Fruit fly (Drosophila melanogaster) ovary, adult (tissue): ENCODE data around the gene Uba4.
A peak's percentile ranks its signal among the peaks of the same experiment; 100 is the strongest.

Source experiments
- CG17801 ChIP-seq: fragments of 200-800 bp; optimal IDR thresholded peaks from 2 replicates; lab custom pipeline; 2019; ENCODE audit warnings: missing biosample characterization, mild to moderate bottlenecking, missing genetic modification characterization, moderate library complexity; ENCODE audit not compliant: partially characterized antibody

Uba4 gene

DNA sequence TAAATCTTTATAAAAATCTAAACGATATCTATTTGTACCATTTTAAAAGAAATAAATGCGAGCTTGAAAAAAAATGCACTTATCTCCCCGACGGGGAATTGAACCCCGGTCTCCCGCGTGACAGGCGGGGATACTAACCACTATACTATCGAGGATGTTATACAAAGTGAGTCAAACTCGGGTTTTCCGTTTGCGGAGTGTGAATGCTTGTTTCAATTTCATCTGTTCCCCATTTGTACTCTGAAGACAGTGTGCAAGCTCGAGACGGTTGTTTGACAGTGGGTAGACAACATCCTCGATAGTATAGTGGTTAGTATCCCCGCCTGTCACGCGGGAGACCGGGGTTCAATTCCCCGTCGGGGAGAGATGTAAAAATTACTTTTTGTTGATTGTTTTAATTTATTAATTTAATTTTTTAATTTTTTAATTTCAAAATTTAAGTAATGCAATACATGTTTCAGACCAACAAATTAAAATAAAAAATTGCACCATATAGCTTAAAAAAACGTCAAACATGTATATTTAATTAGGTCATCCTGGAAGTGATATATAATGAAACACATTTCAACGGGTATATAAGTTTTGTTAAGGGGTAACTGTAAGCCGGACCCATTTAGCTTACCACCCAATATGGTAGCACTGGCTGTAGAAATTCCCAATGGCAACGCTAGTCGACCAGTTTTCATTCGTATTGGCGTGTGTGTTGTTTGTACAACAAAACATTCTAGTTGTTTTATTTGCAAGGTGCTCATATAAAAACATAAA is 24.4 kb downstream of the Uba4 start, which contains the start of gene Sema1a:
Gene Sema1a, plus strand, starts transcription at position 679 of the 765 bp plus-strand sequence.
- peak; percentile 47 for TF ChIP-seq CG17801 (GFP tag; lab: Kevin White, UChicago)

DNA sequence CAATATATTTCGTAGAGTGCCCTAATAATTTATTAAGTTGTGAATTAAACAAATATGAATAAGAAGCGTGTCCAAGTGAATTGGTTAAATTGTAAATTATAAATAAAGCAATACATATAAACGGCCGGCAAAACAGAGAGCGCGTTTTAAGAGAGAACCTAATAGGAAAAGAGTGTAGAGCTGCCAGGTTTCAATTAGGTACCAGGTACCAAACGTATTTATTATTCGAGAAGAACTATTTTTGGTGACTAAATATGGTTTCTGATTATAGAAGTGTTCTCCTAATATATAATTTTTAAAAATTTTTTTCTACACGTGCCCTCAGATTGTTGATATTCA is 25.0 kb downstream of the Uba4 start:
- TF ChIP-seq CG17801 (GFP tag; lab: Kevin White, UChicago), result no peak

DNA sequence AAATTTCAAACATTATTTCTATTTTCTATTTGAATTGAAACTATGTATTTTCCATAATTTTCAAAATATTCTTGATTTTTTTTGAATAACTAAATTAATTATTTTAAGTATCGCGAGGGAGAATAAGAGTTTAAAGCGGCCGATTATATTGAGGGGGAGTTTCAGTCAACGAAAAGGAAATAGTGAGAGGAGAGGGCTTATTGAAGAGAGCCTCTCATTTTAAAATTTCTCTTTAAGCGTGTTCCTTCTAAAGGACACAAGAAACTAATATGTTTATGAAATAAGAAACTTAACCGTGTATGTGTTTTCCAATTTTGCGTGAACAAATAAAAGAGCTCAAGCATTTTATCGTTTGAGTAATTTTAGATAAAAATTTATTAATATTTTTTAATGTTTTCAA is 25.4 kb downstream of the Uba4 start:
- no peak for TF ChIP-seq CG17801 (GFP tag; lab: Kevin White, UChicago)

DNA sequence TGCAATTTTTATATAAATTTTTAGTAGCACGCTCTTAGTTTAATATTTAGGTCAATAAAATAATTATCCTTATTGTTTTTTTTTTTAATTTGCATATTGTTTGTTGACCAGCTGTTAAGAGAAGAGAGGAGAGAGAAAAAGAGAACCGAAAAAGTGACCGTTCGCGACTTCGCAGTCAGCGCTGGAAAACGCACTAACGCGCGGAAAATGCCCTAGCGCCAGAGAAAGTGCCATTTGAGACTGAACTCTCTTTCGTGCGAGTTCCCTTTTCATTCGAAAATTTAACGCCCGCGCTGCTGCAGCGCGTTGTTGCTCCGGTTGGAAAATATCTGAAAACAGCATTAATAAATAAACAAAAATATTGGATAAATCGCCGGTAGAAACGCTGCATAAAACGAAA is 25.9 kb downstream of the Uba4 start:
- no peak for TF ChIP-seq CG17801 (GFP tag; lab: Kevin White, UChicago)

DNA sequence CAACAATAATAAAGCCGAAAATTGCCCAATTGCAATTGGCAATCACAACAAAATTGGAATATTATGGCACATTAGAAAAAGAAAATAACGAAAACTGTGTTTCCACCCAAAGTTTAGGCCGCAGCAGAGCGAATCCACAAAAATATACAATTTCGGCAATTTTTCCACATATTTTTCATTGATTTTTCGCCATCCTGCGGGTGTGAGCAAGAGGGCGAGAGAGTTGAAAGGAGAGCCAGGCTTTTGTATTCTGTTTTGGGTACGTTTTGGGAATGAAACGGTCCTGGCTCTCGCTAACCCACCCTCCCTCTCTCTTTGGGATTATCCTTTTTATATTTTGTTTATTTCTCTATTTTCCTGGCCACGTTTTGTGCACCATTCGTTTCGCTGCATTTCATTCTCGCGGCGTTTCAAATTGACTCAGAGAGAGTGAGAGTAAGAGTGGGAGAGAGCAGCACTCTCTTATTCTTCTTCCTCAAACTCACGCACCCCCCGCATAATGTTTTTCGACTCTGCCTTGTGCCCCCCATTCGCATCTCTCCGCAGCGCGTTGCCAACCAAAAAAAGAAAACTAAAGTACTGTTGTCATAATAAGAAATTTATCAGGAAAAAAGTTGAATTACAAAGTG is 26.6 kb downstream of the Uba4 start:
- TF ChIP-seq CG17801 (GFP tag; lab: Kevin White, UChicago), result no peak

DNA sequence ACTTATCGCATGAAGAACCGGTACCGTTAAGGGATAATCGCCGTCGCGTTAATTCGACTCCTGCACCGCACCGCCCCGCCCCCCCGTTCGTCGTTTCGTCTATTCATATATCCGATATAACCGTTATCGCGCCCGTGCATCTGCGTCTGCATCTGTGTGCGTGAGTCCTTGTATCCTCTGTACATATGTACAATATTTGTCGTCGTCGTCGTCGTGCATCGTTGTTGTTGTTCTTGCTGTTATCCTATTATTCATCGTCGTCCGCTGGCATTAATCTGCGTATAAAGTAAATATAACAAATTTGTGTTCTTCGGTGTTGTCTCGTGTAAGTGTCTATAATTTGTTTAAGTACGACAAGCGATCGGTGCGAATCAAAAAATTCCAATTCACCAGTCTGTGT is 27.4 kb downstream of the Uba4 start:
- TF ChIP-seq CG17801 (GFP tag; lab: Kevin White, UChicago), result no peak

DNA sequence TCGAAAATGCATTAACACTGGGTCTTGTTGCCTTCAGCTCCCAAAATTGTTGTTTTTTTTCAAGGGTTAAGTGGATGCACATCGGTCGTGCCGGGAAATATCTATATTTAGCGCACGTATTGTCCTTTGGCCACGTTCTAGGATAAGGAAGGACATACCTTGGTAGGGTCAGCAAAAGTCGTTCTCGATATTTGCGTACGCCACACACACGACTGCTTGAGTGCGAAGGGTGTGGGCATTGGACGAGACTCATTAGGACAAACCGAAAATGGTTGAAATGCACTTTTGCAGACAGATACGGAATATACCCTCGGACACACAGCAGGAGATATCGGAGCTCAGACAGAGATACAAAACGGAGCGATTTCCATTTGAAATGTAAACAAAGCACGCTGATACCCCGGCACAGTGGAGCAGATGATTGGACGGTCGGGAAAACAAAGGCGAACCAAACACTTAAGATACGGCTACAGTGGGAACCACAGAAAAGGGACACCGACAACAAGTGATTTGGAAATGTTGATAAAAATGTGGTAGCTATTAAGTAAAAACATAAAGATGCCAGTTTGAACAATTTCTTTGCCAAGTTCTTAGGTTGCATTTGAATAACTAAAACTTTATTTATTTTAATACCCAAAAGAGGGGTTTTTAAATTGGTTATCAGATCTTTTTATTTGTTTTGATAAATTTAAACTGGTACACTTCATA is 28.3 kb downstream of the Uba4 start:
- no peak for TF ChIP-seq CG17801 (GFP tag; lab: Kevin White, UChicago)

DNA sequence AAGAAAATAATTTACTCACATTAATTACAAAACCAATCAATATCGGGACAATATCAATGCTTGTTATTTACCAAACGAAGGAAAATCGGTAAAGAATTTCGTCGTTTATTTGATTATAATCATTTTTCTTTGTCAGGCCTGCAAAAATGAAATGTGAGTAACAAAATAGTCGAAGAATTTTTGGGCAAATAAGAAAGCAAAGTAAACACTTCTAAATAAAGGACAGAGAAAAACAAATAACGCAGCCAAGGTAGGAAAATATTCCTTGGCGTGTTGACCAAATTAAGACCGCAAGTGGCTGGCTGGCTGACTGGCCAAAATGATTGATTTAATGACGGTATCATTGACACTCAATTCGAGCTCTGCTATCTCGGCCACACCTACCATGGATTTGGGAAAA is 30.9 kb downstream of the Uba4 start:
- no peak for TF ChIP-seq CG17801 (GFP tag; lab: Kevin White, UChicago)

DNA sequence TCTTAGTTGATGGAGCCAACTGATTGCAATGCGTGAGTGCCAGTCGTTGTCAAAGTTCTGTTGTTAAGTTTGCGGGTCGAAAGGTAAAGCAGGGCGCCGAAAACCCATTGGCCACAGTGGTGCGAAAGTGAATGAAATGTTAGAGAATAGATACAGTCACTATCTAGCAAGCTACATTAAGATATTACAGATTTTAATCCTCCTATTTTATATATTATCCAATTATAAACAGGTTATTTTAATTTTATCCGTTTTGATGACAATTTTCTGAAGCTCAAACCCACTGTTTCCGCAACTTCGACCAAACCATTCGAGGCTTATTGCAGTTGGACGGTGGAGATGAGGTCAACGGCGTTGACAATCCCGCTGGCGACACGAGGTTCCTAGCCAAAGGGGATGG is 35.3 kb downstream of the Uba4 start:
- TF ChIP-seq CG17801 (GFP tag; lab: Kevin White, UChicago), result no peak

DNA sequence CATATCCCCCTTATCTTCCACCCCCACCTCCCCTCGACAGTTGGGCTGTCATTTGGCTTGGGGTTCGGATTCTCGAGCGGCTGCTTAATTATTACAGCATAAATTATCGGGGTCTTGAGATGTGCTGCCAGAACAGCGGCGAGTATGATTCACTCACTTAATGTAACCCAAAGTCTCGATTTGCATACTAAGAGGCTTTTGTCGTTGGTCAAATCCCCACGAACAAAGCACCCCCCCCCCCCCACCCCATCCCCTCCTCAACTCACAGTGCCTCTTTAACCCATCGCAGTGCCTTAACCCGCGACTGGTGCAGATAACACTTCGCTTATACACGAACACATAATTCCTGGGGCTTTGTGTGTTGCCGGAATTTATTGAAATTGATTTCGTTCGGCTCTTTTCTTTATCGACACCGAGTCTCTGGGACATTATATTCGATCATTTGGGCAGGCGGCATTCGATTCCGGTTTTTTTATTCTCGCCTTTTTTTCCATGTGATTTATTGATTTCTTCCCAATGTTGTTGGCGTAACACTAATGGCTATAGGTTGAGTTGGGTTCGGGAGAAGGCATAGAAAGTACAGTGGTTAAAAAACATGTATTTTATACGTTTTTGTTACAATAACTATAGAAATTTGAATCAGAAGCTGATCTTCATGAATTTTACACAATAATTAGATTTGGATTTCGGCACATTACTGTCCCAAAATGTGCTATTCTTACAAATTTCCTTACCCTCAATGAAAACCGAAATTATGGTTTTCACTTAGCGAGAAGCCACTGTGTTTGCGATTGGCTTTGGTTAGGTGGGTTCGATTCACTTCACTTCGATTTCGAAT is 36.8 kb downstream of the Uba4 start:
- no peak for TF ChIP-seq CG17801 (GFP tag; lab: Kevin White, UChicago)

DNA sequence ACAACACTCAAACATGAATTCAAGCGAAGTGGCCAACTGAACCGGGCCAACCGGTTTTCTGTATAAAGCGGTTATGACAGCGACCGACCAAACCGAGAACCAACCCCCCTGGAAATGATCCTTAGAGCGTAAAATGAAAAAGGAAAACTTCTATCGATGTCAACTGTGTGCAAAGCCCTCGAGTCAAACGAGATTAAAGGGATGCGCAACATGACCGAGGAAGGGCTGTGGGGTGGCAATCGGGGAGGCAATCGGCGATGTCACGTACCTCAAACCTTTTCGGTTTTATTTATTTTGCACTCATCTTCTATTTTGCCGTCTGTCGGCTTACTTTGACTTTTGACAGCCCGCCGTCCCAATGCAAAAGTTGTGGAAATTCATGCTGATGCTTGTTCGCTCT is 39.0 kb downstream of the Uba4 start:
- TF ChIP-seq CG17801 (GFP tag; lab: Kevin White, UChicago), result no peak
